Worm (Caenorhabditis elegans) whole organism, mixed stage, embryonic: ENCODE results near the gene rft-1.

Source experiments
- bed-3 ChIP-seq: fragments of 200-800 bp; sonication (Bioruptor generic); optimal IDR thresholded peaks from 3 replicates; lab custom pipeline; 2018; ENCODE audit warnings: mild to moderate bottlenecking, missing genetic modification characterization, moderate library complexity, missing compliant biosample characterization
- blmp-1 ChIP-seq: fragments of 150-350 bp; optimal IDR thresholded peaks from 2 replicates; lab custom pipeline; 2014; ENCODE audit warnings: missing biosample characterization, missing genetic modification characterization
- ceh-39 ChIP-seq: fragments of 150-350 bp; optimal IDR thresholded peaks from 2 replicates; lab custom pipeline; 2014; ENCODE audit warnings: missing biosample characterization, missing genetic modification characterization
- ceh-43 ChIP-seq: fragments of 200-800 bp; sonication (Bioruptor generic); optimal IDR thresholded peaks from 2 replicates; lab custom pipeline; 2018; ENCODE audit warnings: mild to moderate bottlenecking, missing genetic modification characterization, moderate library complexity, missing compliant biosample characterization
- ceh-83 ChIP-seq: fragments of 200-800 bp; sonication (Bioruptor generic); optimal IDR thresholded peaks from 2 replicates; lab custom pipeline; 2018; ENCODE audit warnings: mild to moderate bottlenecking, missing genetic modification characterization, missing compliant biosample characterization
- ces-1 ChIP-seq: fragments of 150-350 bp; optimal IDR thresholded peaks from 2 replicates; lab custom pipeline; 2014; ENCODE audit warnings: missing biosample characterization, missing genetic modification reagents, missing genetic modification characterization
- elt-3 ChIP-seq: fragments of 150-350 bp; optimal IDR thresholded peaks from 2 replicates; lab custom pipeline; 2014; ENCODE audit warnings: missing biosample characterization, missing genetic modification characterization
- ham-2 ChIP-seq: fragments of 200-800 bp; sonication (Bioruptor generic); optimal IDR thresholded peaks from 2 replicates; lab custom pipeline; 2018; ENCODE audit warnings: mild to moderate bottlenecking, missing genetic modification characterization, missing compliant biosample characterization
- hlh-1 ChIP-seq: fragments of 150-350 bp; optimal IDR thresholded peaks from 2 replicates; lab custom pipeline; 2014; ENCODE audit warnings: missing biosample characterization, missing genetic modification reagents, missing genetic modification characterization
- lin-13 ChIP-seq: fragments of 150-350 bp; optimal IDR thresholded peaks from 2 replicates; lab custom pipeline; 2014; ENCODE audit warnings: missing biosample characterization, missing genetic modification characterization
- lin-32 ChIP-seq: fragments of 200-800 bp; sonication (Bioruptor generic); optimal IDR thresholded peaks from 2 replicates; lab custom pipeline; 2018; ENCODE audit warnings: mild to moderate bottlenecking, missing genetic modification characterization, missing compliant biosample characterization
- lsy-2 ChIP-seq: fragments of 150-350 bp; optimal IDR thresholded peaks from 2 replicates; lab custom pipeline; 2014; ENCODE audit warnings: missing biosample characterization, missing genetic modification characterization
- mab-5 ChIP-seq: fragments of 150-350 bp; optimal IDR thresholded peaks from 2 replicates; lab custom pipeline; 2014; ENCODE audit warnings: missing biosample characterization, missing genetic modification characterization
- mep-1 ChIP-seq: fragments of 150-350 bp; optimal IDR thresholded peaks from 2 replicates; lab custom pipeline; 2017; ENCODE audit warnings: missing biosample characterization, missing genetic modification reagents, missing genetic modification characterization, inconsistent platforms
- mls-2 ChIP-seq: sonication (generic microtip); optimal IDR thresholded peaks from 2 replicates; lab custom pipeline; 2016; ENCODE audit warnings: mild to moderate bottlenecking, missing genetic modification characterization, moderate library complexity, missing compliant biosample characterization
- nhr-2 ChIP-seq: fragments of 150-350 bp; optimal IDR thresholded peaks from 2 replicates; lab custom pipeline; 2014; ENCODE audit warnings: missing biosample characterization, missing genetic modification characterization
- nhr-237 ChIP-seq: fragments of 150-350 bp; optimal IDR thresholded peaks from 2 replicates; lab custom pipeline; 2014; ENCODE audit warnings: missing biosample characterization, missing genetic modification characterization
- nhr-28 ChIP-seq: fragments of 150-350 bp; optimal IDR thresholded peaks from 2 replicates; lab custom pipeline; 2014; ENCODE audit warnings: missing biosample characterization, missing genetic modification characterization
- nhr-76 ChIP-seq: sonication (generic microtip); optimal IDR thresholded peaks from 2 replicates; lab custom pipeline; 2017; ENCODE audit warnings: missing biosample characterization, missing genetic modification characterization
- pha-4 ChIP-seq: fragments of 150-350 bp; optimal IDR thresholded peaks from 2 replicates; lab custom pipeline; 2018; ENCODE audit warnings: missing biosample characterization, missing genetic modification reagents, missing genetic modification characterization
- sem-2 ChIP-seq: fragments of 200-800 bp; sonication (Bioruptor generic); optimal IDR thresholded peaks from 2 replicates; lab custom pipeline; 2018; ENCODE audit warnings: mild to moderate bottlenecking, missing genetic modification characterization, missing compliant biosample characterization
- snpc-4 ChIP-seq: fragments of 150-350 bp; optimal IDR thresholded peaks from 2 replicates; lab custom pipeline; 2014; ENCODE audit warnings: missing biosample characterization, missing genetic modification characterization
- sptf-1 ChIP-seq: sonication (generic microtip); optimal IDR thresholded peaks from 2 replicates; lab custom pipeline; 2017; ENCODE audit warnings: mild to moderate bottlenecking, missing genetic modification characterization, moderate library complexity, missing compliant biosample characterization
- unc-120 ChIP-seq: sonication (generic microtip); optimal IDR thresholded peaks from 2 replicates; lab custom pipeline; 2017; ENCODE audit warnings: missing genetic modification characterization, missing compliant biosample characterization; ENCODE audit not compliant: poor library complexity, severe bottlenecking
- unc-39 ChIP-seq: fragments of 150-350 bp; optimal IDR thresholded peaks from 2 replicates; lab custom pipeline; 2014; ENCODE audit warnings: missing biosample characterization, missing genetic modification characterization
- unc-62 ChIP-seq: fragments of 150-350 bp; optimal IDR thresholded peaks from 2 replicates; lab custom pipeline; 2014; ENCODE audit warnings: missing biosample characterization, missing genetic modification reagents, missing genetic modification characterization
- zip-8 ChIP-seq: fragments of 150-350 bp; optimal IDR thresholded peaks from 2 replicates; lab custom pipeline; 2014; ENCODE audit warnings: missing biosample characterization, missing genetic modification characterization

rft-1 gene

ce11 chrV:4407519-4407918 lies 35.5 kb downstream of the rft-1 start, which contains the start of gene nhr-118:
Gene nhr-118 (plus strand): TSS chrV:4407819.
- TF ChIP-seq sptf-1 (tag; lab: Kevin White, UChicago) (no peak), ceh-83 (no peak), mab-5 (tag; lab: Kevin White, UChicago) (no peak), lin-13 (tag; lab: Kevin White, UChicago) (no peak), hlh-1 (tag; lab: Kevin White, UChicago) (no peak), ces-1 (no peak), zip-8 (tag; lab: Kevin White, UChicago) (no peak), ham-2 (no peak), nhr-237 (tag; lab: Kevin White, UChicago) (no peak), snpc-4 (tag; lab: Kevin White, UChicago) (no peak)

ce11 chrV:4401865-4402264 lies 41.2 kb downstream of the rft-1 start, which contains the start of gene F13A2.5:
Gene F13A2.5 (minus strand): TSS chrV:4401965.
- TF ChIP-seq unc-62 (GFP tag; lab: Kevin White, UChicago): no peak
- TF ChIP-seq hlh-1 (tag; lab: Kevin White, UChicago): no peak
- no peak for TF ChIP-seq ceh-83

- TF ChIP-seq lin-32: no peak
- no peak for TF ChIP-seq ceh-43
- no peak for TF ChIP-seq pha-4 (tag; lab: Kevin White, UChicago)
- no peak for TF ChIP-seq sem-2 (GFP tag; lab: Kevin White, UChicago)
Measured at ce11 chrV:4400118-4400517, 42.9 kb downstream of the rft-1 start, which contains the start of gene F13A2.4. Gene F13A2.4 (minus strand): TSS chrV:4400218.

ce11 chrV:4398884-4399283 lies 44.1 kb downstream of the rft-1 start:
- TF ChIP-seq unc-39 (tag; lab: Kevin White, UChicago) (no peak), nhr-28 (tag; lab: Kevin White, UChicago) (no peak), lsy-2 (tag; lab: Kevin White, UChicago) (no peak), sem-2 (GFP tag; lab: Kevin White, UChicago) (no peak), ceh-83 (no peak), nhr-2 (tag; lab: Kevin White, UChicago) (no peak), unc-120 (tag; lab: Kevin White, UChicago) (no peak), elt-3 (no peak), mls-2 (tag; lab: Kevin White, UChicago) (no peak), sptf-1 (tag; lab: Kevin White, UChicago) (no peak), bed-3 (GFP tag; lab: Kevin White, UChicago) (no peak), nhr-237 (tag; lab: Kevin White, UChicago) (no peak), blmp-1 (tag; lab: Kevin White, UChicago) (no peak), mab-5 (tag; lab: Kevin White, UChicago) (no peak)
- TF ChIP-seq, all 35 proteins: peak for 0

DNA sequence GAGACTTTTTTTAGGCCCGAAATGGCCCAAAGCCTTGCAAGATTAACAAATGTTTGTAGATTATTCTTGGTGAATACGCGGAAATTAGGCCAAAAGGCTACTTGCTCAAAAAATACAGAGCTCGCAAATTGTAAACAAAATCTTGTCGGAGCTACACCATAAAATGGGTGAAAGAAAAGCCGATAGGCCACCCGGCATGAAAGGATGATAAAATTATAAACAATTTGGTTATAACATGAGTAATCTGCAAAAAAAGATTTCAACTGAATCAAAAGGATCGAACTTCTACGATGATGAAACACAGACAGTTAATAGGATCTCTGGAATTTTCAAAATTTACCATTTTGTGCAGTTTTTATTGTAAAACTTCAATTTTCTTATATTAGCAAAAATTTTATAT lies 44.9 kb downstream of the rft-1 start:
- TF ChIP-seq hlh-1 (tag; lab: Kevin White, UChicago) (no peak), ceh-43 (no peak), bed-3 (GFP tag; lab: Kevin White, UChicago) (no peak), nhr-76 (tag; lab: Kevin White, UChicago) (no peak), unc-120 (tag; lab: Kevin White, UChicago) (no peak), ces-1 (no peak), ceh-39 (no peak), mls-2 (tag; lab: Kevin White, UChicago) (no peak)

ce11 chrV:4396257-4396656 lies 46.8 kb downstream of the rft-1 start, which contains the start of gene F13A2.3:
Gene F13A2.3 (minus strand): TSS chrV:4396357.
- no peak for TF ChIP-seq mep-1 (tag; lab: Kevin White, UChicago)
